Fruit fly (Drosophila melanogaster) whole organism, pupa: ENCODE data around the gene CtsF.

Source experiments
- CG14655 ChIP-seq: fragments of 200-800 bp; sonication (Bioruptor generic); optimal IDR thresholded peaks from 3 replicates; lab custom pipeline; 2017; ENCODE audit warnings: mild to moderate bottlenecking, missing biosample characterization, missing genetic modification reagents, missing genetic modification characterization
- CG8159 ChIP-seq: fragments of 200-800 bp; sonication (Bioruptor generic); optimal IDR thresholded peaks from 3 replicates; lab custom pipeline; 2018; ENCODE audit warnings: missing biosample characterization, mild to moderate bottlenecking, missing genetic modification characterization, moderate library complexity

- TF ChIP-seq CG8159 (tag; lab: Kevin White, UChicago) (no peak), CG14655 (GFP tag; lab: Kevin White, UChicago) (no peak)
Observed at dm6 chr3R:5262592-5262991, 11.0 kb upstream of the CtsF start, which contains the start of gene Tim17a2.
